Worm (Caenorhabditis elegans): Measurements from ENCODE around the gene C06E4.1.

The C06E4.1 gene

DNA sequence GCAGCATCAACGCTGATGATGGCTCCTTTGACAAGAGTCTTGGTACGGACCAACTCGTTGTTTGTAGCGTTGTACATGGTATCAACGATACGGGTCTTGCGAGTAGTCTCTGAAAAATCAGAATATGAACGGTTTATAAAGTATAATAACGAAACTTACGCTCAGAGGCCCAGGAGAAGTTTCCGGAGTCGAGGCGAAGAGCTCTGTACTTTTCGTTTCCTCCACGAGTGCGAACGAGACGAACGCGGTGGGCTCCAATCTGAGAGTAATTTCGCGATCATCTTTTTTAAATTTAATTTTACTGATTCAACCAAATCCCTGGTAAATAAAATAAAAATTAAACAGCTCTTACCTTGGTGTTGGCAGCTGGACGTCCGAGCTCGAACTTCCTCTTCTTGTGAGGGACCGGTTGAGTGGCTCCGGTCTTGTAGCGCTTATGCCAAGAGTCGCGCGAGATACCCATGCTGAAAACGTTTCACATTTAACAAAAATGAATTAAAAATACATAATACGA is 30.4 kb downstream of the C06E4.1 start, which contains the start of gene rps-8 (continued):
- TF ChIP-seq lsl-1 (GFP tag; optimal IDR thresholded peaks at IDR 0.05) = peak; percentile 30
- TF ChIP-seq repo-1 (tag; optimal IDR thresholded peaks at IDR 0.05) = no peak
- 0 out of 2 replicates have a peak, but pooled peaks have one; percentile 4 for TF ChIP-seq hmg-1.2 (GFP tag; IDR thresholded peaks at IDR 0.05)
- TF ChIP-seq nfya-2 (GFP tag; IDR thresholded peaks at IDR 0.05) = no peak
- TF ChIP-seq Y53G8AR.9 (GFP tag; conservative IDR thresholded peaks at IDR 0.05) = no peak
- no peak for TF ChIP-seq Y67H2A.10 (GFP tag; conservative IDR thresholded peaks at IDR 0.05)
- TF ChIP-seq hlh-12 (tag; optimal IDR thresholded peaks at IDR 0.05) = no peak
- TF ChIP-seq nfyb-1 (GFP tag; IDR thresholded peaks at IDR 0.05) = no peak
- TF ChIP-seq cebp-2 (GFP tag; IDR thresholded peaks at IDR 0.05) = no peak
- TF ChIP-seq K12H6.12 (tag; optimal IDR thresholded peaks at IDR 0.05) = no peak
- TF ChIP-seq madf-10 (tag; optimal IDR thresholded peaks at IDR 0.05) = no peak
- TF ChIP-seq nhr-179 (tag; optimal IDR thresholded peaks at IDR 0.05) = no peak
- no peak for TF ChIP-seq C06A6.2 (GFP tag; conservative IDR thresholded peaks at IDR 0.05)
- TF ChIP-seq tlf-1 (GFP tag; optimal IDR thresholded peaks at IDR 0.05) = no peak
- TF ChIP-seq B0035.1 (tag; optimal IDR thresholded peaks at IDR 0.05) = no peak
- no peak for TF ChIP-seq ccch-3 (GFP tag; optimal IDR thresholded peaks at IDR 0.05)

DNA sequence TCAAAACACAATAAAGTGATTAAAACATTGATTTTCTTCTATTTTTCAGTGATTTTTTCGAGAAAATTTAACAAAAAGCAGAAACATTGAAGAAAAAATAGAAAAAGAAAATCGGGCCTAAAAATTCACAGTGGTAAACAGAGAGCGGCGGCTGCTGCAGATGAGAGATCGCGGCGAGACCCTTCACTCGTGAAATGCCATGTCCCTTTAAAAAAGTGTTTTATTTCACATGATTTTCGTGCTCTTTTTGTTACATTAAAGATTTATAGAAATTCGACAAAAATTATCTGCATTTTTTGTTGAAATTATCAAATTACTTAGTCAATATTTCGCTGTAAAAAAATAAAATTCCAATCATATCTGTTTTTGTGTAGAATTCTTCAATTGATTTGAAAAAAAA is 30.9 kb downstream of the C06E4.1 start:
- TF ChIP-seq ceh-91 (GFP tag; IDR thresholded peaks at IDR 0.05) (0 out of 2 replicates have a peak, but pooled peaks have one; percentile 18), Y67H2A.10 (GFP tag; conservative IDR thresholded peaks at IDR 0.05) (no peak), madf-10 (tag; optimal IDR thresholded peaks at IDR 0.05) (peak; percentile 8), tbp1 (GFP tag; optimal IDR thresholded peaks at IDR 0.05) (peak; percentile 49), lin-35 (GFP tag; optimal IDR thresholded peaks at IDR 0.05) (peak in 1 of 3 experiments; percentile 70), hlh-12 (tag; optimal IDR thresholded peaks at IDR 0.05) (no peak), T26A5.8 (tag; optimal IDR thresholded peaks at IDR 0.05) (no peak), mcd-1 (GFP tag; IDR thresholded peaks at IDR 0.05) (peak; percentile 42; the same call in 1 of the 2 replicates), gei-17 (GFP tag; optimal IDR thresholded peaks at IDR 0.05) (no peak), zim-3 (tag; optimal IDR thresholded peaks at IDR 0.05) (no peak), ztf-28 (GFP tag; IDR thresholded peaks at IDR 0.05) (no peak), hmg-1.2 (GFP tag; IDR thresholded peaks at IDR 0.05) (peak; percentile 44; the same call in 1 of the 2 replicates), ztf-26 (tag; optimal IDR thresholded peaks at IDR 0.05) (peak; percentile 40), F23B12.7 (tag; optimal IDR thresholded peaks at IDR 0.05; ENCODE audit: insufficient read depth) (peak; percentile 51), cebp-1 (GFP tag; IDR thresholded peaks at IDR 0.05) (no peak), cebp-1 (tag; optimal IDR thresholded peaks at IDR 0.05) (peak; percentile 52), snpc-1.1 (tag; optimal IDR thresholded peaks at IDR 0.05; ENCODE audit: insufficient read depth) (peak; percentile 52), pbrm-1 (GFP tag; IDR thresholded peaks at IDR 0.05) (peak; percentile 32; the same call in 1 of the 2 replicates), F33H1.4 (GFP tag; IDR thresholded peaks at IDR 0.05) (peak; percentile 89), snpc-4 (GFP tag; optimal IDR thresholded peaks at IDR 0.05) (peak; percentile 80), snpc-4 (tag; optimal IDR thresholded peaks at IDR 0.05) (peak; percentile 70 to 79 (median 76)), nhr-80 (tag; optimal IDR thresholded peaks at IDR 0.05) (peak; percentile 35), attf-3 (GFP tag; conservative IDR thresholded peaks at IDR 0.05) (no peak), ceh-100 (GFP tag; IDR thresholded peaks at IDR 0.05) (no peak), ccch-3 (GFP tag; optimal IDR thresholded peaks at IDR 0.05) (no peak), ets-4 (GFP tag; optimal IDR thresholded peaks at IDR 0.05) (no peak), ceh-40 (GFP tag; IDR thresholded peaks at IDR 0.05) (no peak), dox-1 (GFP tag; IDR thresholded peaks at IDR 0.05) (no peak), ZK185.1 (tag; optimal IDR thresholded peaks at IDR 0.05; ENCODE audit: poor library complexity, severe bottlenecking) (peak; percentile 1), snpc-1.3 (tag; optimal IDR thresholded peaks at IDR 0.05; ENCODE audit: insufficient read depth) (peak; percentile 70), madf-6 (GFP tag; IDR thresholded peaks at IDR 0.05) (peak; percentile 62), him-1 (tag; optimal IDR thresholded peaks at IDR 0.05) (peak; percentile 9), lin-40 (tag; optimal IDR thresholded peaks at IDR 0.05) (peak; percentile 49), xnd-1 (tag; optimal IDR thresholded peaks at IDR 0.05) (no peak), repo-1 (tag; optimal IDR thresholded peaks at IDR 0.05) (peak; percentile 29)
